Worm (Caenorhabditis elegans) whole organism, late embryonic: ENCODE data around the gene T04A8.7.

Experiments
- K02D7.2 ChIP-seq: sonication (generic microtip); optimal IDR thresholded peaks from 2 replicates; lab custom pipeline; 2017; ENCODE audit warnings: mild to moderate bottlenecking, missing genetic modification characterization, missing compliant biosample characterization
- ama-1 ChIP-seq: fragments of 150-350 bp; optimal IDR thresholded peaks from 2 replicates; lab custom pipeline; 2014
- ceh-14 ChIP-seq: sonication (generic microtip); optimal IDR thresholded peaks from 2 replicates; lab custom pipeline; 2016; ENCODE audit warnings: missing genotype, missing genetic modification characterization, missing compliant biosample characterization
- ceh-9 ChIP-seq: sonication (generic microtip); optimal IDR thresholded peaks from 2 replicates; lab custom pipeline; 2016; ENCODE audit warnings: mild to moderate bottlenecking, missing genetic modification characterization, inconsistent platforms, missing compliant biosample characterization
- che-1 ChIP-seq: sonication (generic microtip); optimal IDR thresholded peaks from 2 replicates; lab custom pipeline; 2016; ENCODE audit warnings: mild to moderate bottlenecking, missing genetic modification characterization, missing compliant biosample characterization
- elt-2 ChIP-seq: sonication (generic microtip); optimal IDR thresholded peaks from 2 replicates; lab custom pipeline; 2016; ENCODE audit warnings: missing genetic modification reagents, missing genetic modification characterization, missing compliant biosample characterization
- nhr-11 ChIP-seq: fragments of 150-350 bp; optimal IDR thresholded peaks from 2 replicates; lab custom pipeline; 2014; ENCODE audit warnings: missing biosample characterization, missing genetic modification characterization
- rnt-1 ChIP-seq: sonication (generic microtip); optimal IDR thresholded peaks from 2 replicates; lab custom pipeline; 2016; ENCODE audit warnings: missing genetic modification characterization, missing compliant biosample characterization
- sox-4 ChIP-seq: sonication (generic microtip); optimal IDR thresholded peaks from 2 replicates; lab custom pipeline; 2017; ENCODE audit warnings: mild to moderate bottlenecking, missing genetic modification characterization, inconsistent platforms, missing compliant biosample characterization
- tbx-2 ChIP-seq: sonication (generic microtip); optimal IDR thresholded peaks from 2 replicates; lab custom pipeline; 2016; ENCODE audit warnings: missing genetic modification characterization, missing compliant biosample characterization
- unc-55 ChIP-seq: sonication (generic microtip); optimal IDR thresholded peaks from 2 replicates; lab custom pipeline; 2017; ENCODE audit warnings: missing biosample characterization, missing genetic modification reagents, missing genetic modification characterization

DNA sequence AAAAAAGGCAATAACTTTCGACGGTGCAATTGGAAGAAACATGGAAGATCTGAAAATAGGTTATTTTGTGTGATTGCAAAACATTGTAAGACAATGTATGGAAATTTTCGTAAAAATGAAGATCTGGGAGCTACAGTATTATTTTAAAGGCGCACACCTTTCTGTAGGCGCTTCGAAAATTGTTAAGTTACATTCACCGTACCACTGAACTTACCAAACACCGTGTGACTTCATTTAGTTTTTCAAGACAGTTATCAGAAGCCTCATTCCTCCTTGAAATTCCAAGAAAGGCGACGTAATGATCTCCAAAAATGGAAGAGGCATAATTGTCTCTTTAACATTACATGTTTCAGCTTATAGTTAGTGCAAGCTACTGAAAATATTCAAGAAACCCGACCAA lies 41.2 kb upstream of the T04A8.7 start:
- TF ChIP-seq K02D7.2 (tag; lab: Kevin White, UChicago), result no peak
- TF ChIP-seq unc-55 (GFP tag; lab: Kevin White, UChicago), result no peak
- no peak for TF ChIP-seq rnt-1 (tag; lab: Kevin White, UChicago)
- no peak for TF ChIP-seq nhr-11 (tag; lab: Kevin White, UChicago)
- TF ChIP-seq ceh-14 (tag; lab: Kevin White, UChicago), result no peak
- TF ChIP-seq ama-1 (lab: Kevin White, UChicago), result no peak
- TF ChIP-seq elt-2, result no peak
- no peak for TF ChIP-seq ceh-9
- TF ChIP-seq tbx-2 (tag; lab: Kevin White, UChicago), result no peak
- no peak for TF ChIP-seq che-1 (tag; lab: Kevin White, UChicago)
- TF ChIP-seq sox-4 (tag; lab: Kevin White, UChicago), result no peak
